Fruit fly (Drosophila melanogaster): ENCODE results near the gene CAH5.

CAH5 gene

DNA sequence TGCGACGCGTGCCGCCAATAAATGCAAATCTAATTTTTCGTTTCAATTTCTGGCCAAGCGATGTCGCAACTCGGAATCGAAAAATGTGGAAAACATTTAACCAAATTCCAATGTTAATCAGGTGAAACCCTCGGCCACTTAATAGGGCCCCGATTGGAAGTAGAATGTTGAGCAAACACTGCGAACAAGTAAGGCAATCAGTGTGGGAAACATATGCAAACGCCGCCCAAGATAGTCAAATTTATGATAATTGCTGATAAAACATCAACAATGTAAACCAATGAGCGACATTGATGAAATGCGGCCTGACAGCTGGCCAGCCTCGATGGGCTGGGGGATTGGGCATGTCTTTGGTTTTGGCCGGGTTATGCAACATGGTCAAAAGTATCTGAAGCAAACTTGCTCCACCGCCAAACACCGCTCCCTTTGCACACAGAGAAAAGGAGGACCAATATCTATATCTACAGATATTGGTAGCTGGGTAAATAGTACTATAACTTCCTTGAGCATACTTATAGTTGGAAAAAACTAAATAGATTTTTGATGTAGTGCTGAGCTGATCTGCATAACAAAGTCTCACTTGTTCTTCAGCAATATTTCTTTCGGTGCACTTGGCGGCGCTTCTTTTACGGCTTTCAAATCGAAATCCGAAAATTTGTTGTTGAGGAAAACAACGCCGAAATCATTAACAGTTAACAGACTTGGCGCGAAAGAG is 15.0 kb upstream of the CAH5 start (continued):
- TF ChIP-seq Drgx (GFP tag; IDR thresholded peaks at IDR 0.05) (peak; percentile 57), chm (GFP tag; IDR thresholded peaks at IDR 0.05) (peak; percentile 66), CG13296 (GFP tag; optimal IDR thresholded peaks at IDR 0.05) (peak; percentile 80), al (GFP tag; IDR thresholded peaks at IDR 0.05) (0 out of 2 replicates have a peak, but pooled peaks have one; percentile 21), CG2889 (GFP tag; IDR thresholded peaks at IDR 0.05) (peak; percentile 47; the same call in 1 of the 3 replicates), HmgD (GFP tag; optimal IDR thresholded peaks at IDR 0.05) (no peak), Eip74EF (GFP tag; optimal IDR thresholded peaks at IDR 0.05) (peak in 1 of 2 experiments; percentile 80), CG18476 (GFP tag; optimal IDR thresholded peaks at IDR 0.05) (peak; percentile 55), tna (GFP tag; IDR thresholded peaks at IDR 0.05; ENCODE audit: partially characterized antibody) (no peak), esg (GFP tag; conservative IDR thresholded peaks at IDR 0.05) (peak; percentile 73), gcm2 (GFP tag; optimal IDR thresholded peaks at IDR 0.05) (no peak), mam (GFP tag; optimal IDR thresholded peaks at IDR 0.05) (peak; percentile 36), rib (GFP tag; IDR thresholded peaks at IDR 0.05) (0 out of 2 replicates have a peak, but pooled peaks have one; percentile 22), CG32767 (GFP tag; IDR thresholded peaks at IDR 0.05) (0 out of 2 replicates have a peak, but pooled peaks have one; percentile 50), sug (tag; optimal IDR thresholded peaks at IDR 0.05) (peak; percentile 54), pros (GFP tag; optimal IDR thresholded peaks at IDR 0.05) (no peak), CG4282 (GFP tag; optimal IDR thresholded peaks at IDR 0.05) (peak; percentile 29), en (GFP tag; optimal IDR thresholded peaks at IDR 0.05) (peak; percentile 29), ro (GFP tag; IDR thresholded peaks at IDR 0.05) (no peak), MESR4 (GFP tag; optimal IDR thresholded peaks at IDR 0.05) (no peak), chinmo (GFP tag; IDR thresholded peaks at IDR 0.05; ENCODE audit: partially characterized antibody) (no peak), shn (GFP tag; optimal IDR thresholded peaks at IDR 0.05) (no peak), wek (GFP tag; optimal IDR thresholded peaks at IDR 0.05) (peak; percentile 43), oc (tag; optimal IDR thresholded peaks at IDR 0.05) (peak; percentile 44), Mrtf (GFP tag; IDR thresholded peaks at IDR 0.05) (peak; percentile 83), Chrac-16 (GFP tag; optimal IDR thresholded peaks at IDR 0.05) (peak; percentile 36), CG11560 (tag; IDR thresholded peaks at IDR 0.05) (0 out of 3 replicates have a peak, but pooled peaks have one; percentile 22), Sry-β (GFP tag; optimal IDR thresholded peaks at IDR 0.05) (peak; percentile 5), Hey (tag; optimal IDR thresholded peaks at IDR 0.05) (no peak), nmo (GFP tag; optimal IDR thresholded peaks at IDR 0.05) (peak; percentile 85), CG4730 (GFP tag; IDR thresholded peaks at IDR 0.05) (peak; percentile 62), CG2116 (GFP tag; optimal IDR thresholded peaks at IDR 0.05) (no peak), CG1832 (GFP tag; optimal IDR thresholded peaks at IDR 0.05) (no peak), bcd (GFP tag; optimal IDR thresholded peaks at IDR 0.05) (peak; percentile 62), Camta (GFP tag; optimal IDR thresholded peaks at IDR 0.05) (peak; percentile 60), CG30020 (tag; optimal IDR thresholded peaks at IDR 0.05) (peak; percentile 28), CG1792 (GFP tag; optimal IDR thresholded peaks at IDR 0.05) (no peak), CG6654 (GFP tag; optimal IDR thresholded peaks at IDR 0.05) (peak; percentile 48), Ssrp (tag; optimal IDR thresholded peaks at IDR 0.05) (peak; percentile 75), Rfx (GFP tag; IDR thresholded peaks at IDR 0.05) (peak; percentile 67), Opbp (GFP tag; IDR thresholded peaks at IDR 0.05; ENCODE audit: partially characterized antibody) (no peak), dysf (GFP tag; IDR thresholded peaks at IDR 0.05) (peak; percentile 88), corto (GFP tag; optimal IDR thresholded peaks at IDR 0.05) (no peak), CrebB (tag; optimal IDR thresholded peaks at IDR 0.05) (peak; percentile 19), CG5245 (GFP tag; optimal IDR thresholded peaks at IDR 0.05) (peak; percentile 76), CG6765 (GFP tag; optimal IDR thresholded peaks at IDR 0.05) (peak; percentile 23), bigmax (GFP tag; optimal IDR thresholded peaks at IDR 0.05) (no peak), Hr3 (GFP tag; optimal IDR thresholded peaks at IDR 0.05) (peak; percentile 26), pfk (GFP tag; optimal IDR thresholded peaks at IDR 0.05) (no peak)
